Fruit fly (Drosophila melanogaster): ENCODE results near the gene Xrp1.

Gene Xrp1

DNA sequence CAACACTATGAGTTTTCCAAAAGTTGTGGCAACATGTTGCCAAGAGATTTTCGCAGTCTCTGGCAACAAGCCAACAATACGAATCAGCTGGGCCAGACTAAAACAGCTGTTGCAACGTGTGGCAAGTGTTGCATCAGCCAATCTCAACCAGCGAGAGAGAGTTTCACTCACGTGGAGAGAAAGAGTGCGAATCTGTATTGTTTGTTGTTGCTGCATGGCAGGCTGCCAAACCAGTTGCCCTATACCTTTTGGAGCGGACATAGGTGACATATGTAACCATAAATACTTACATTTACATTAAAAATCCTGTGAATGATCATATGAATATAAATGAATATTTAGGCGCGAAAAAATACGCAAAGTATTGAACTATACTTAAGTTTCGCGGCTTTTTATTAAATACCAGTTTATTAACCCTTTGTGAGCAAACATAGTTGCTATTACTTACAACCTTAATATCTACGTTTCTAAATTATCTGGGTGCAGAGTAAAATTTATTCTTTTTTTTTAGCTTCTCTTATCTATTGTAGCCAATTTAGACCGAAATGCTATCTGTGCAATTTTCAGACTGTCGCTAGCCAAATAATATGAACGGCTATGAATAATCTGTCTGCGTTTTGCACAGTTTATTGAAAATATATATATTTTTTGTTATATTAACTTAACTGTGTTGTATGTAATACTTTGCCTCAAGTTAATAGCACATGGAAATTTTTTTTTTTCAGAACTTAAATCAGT, 743 bp upstream of the Xrp1 start (continued):
- TF ChIP-seq CG17186 (GFP tag; optimal IDR thresholded peaks at IDR 0.05) (no peak), Optix (GFP tag; IDR thresholded peaks at IDR 0.05) (no peak), CG11093 (GFP tag; IDR thresholded peaks at IDR 0.05) (no peak), ase (GFP tag; IDR thresholded peaks at IDR 0.05) (no peak), CG4820 (GFP tag; optimal IDR thresholded peaks at IDR 0.05) (no peak), CG12769 (tag; optimal IDR thresholded peaks at IDR 0.05) (no peak), Sry-β (GFP tag; optimal IDR thresholded peaks at IDR 0.05) (no peak), CG1529 (GFP tag; optimal IDR thresholded peaks at IDR 0.05) (no peak), CG4282 (GFP tag; optimal IDR thresholded peaks at IDR 0.05) (no peak), CG6854 (GFP tag; optimal IDR thresholded peaks at IDR 0.05) (no peak), insv (GFP tag; optimal IDR thresholded peaks at IDR 0.05) (no peak), ac (GFP tag; optimal IDR thresholded peaks at IDR 0.05) (no peak), kay (GFP tag; optimal IDR thresholded peaks at IDR 0.05) (no peak), CG1603 (tag; optimal IDR thresholded peaks at IDR 0.05) (peak; percentile 30), luna (GFP tag; optimal IDR thresholded peaks at IDR 0.05) (no peak), Max (GFP tag; optimal IDR thresholded peaks at IDR 0.05) (no peak), CG1602 (GFP tag; optimal IDR thresholded peaks at IDR 0.05) (no peak), CG42726 (GFP tag; IDR thresholded peaks at IDR 0.05; ENCODE audit: partially characterized antibody) (no peak), CG7745 (tag; optimal IDR thresholded peaks at IDR 0.05) (no peak), lab (GFP tag; optimal IDR thresholded peaks at IDR 0.05) (no peak), NC2α (GFP tag; optimal IDR thresholded peaks at IDR 0.05) (no peak), CG7839 (tag; optimal IDR thresholded peaks at IDR 0.05) (peak; percentile 14), bowl (GFP tag; IDR thresholded peaks at IDR 0.05) (no peak), CG18764 (GFP tag; optimal IDR thresholded peaks at IDR 0.05) (no peak), CG2875 (GFP tag; optimal IDR thresholded peaks at IDR 0.05) (no peak), Rfx (GFP tag; IDR thresholded peaks at IDR 0.05) (peak; percentile 57), CG13775 (GFP tag; optimal IDR thresholded peaks at IDR 0.05) (peak; percentile 45), Bteb2 (GFP tag; optimal IDR thresholded peaks at IDR 0.05) (no peak), peb (GFP tag; IDR thresholded peaks at IDR 0.05) (no peak), Fer3 (tag; optimal IDR thresholded peaks at IDR 0.05) (no peak), Mad (GFP tag; optimal IDR thresholded peaks at IDR 0.05) (no peak), knrl (GFP tag; IDR thresholded peaks at IDR 0.05; ENCODE audit: partially characterized antibody) (no peak), Dip2 (GFP tag; IDR thresholded peaks at IDR 0.05) (no peak), Spps (tag; optimal IDR thresholded peaks at IDR 0.05) (no peak), danr (GFP tag; IDR thresholded peaks at IDR 0.05) (no peak), CG11085 (GFP tag; IDR thresholded peaks at IDR 0.05) (no peak), Xrp1 (GFP tag; IDR thresholded peaks at IDR 0.05) (peak; percentile 70), Xbp1 (GFP tag; optimal IDR thresholded peaks at IDR 0.05) (peak; percentile 24), CG4854 (GFP tag; optimal IDR thresholded peaks at IDR 0.05) (no peak), aop (GFP tag; IDR thresholded peaks at IDR 0.05) (no peak), nerfin-1 (tag; optimal IDR thresholded peaks at IDR 0.05) (no peak), CG3163 (GFP tag; optimal IDR thresholded peaks at IDR 0.05) (no peak), her (GFP tag; optimal IDR thresholded peaks at IDR 0.05) (no peak), ci (GFP tag; IDR thresholded peaks at IDR 0.05) (0 out of 3 replicates have a peak, but pooled peaks have one; percentile 54), nmo (GFP tag; optimal IDR thresholded peaks at IDR 0.05) (no peak), CG10274 (GFP tag; optimal IDR thresholded peaks at IDR 0.05) (peak; percentile 94), NK7.1 (GFP tag; optimal IDR thresholded peaks at IDR 0.05) (peak; percentile 7), lov (optimal IDR thresholded peaks at IDR 0.05) (no peak), lov (GFP tag; IDR thresholded peaks at IDR 0.05) (no peak), Dip3 (GFP tag; optimal IDR thresholded peaks at IDR 0.05) (no peak), CG14050 (GFP tag; IDR thresholded peaks at IDR 0.05) (no peak)

All from whole organism, embryonic.